Worm (Caenorhabditis elegans): ENCODE measurements around the gene R07A4.3.

R07A4.3 gene

DNA sequence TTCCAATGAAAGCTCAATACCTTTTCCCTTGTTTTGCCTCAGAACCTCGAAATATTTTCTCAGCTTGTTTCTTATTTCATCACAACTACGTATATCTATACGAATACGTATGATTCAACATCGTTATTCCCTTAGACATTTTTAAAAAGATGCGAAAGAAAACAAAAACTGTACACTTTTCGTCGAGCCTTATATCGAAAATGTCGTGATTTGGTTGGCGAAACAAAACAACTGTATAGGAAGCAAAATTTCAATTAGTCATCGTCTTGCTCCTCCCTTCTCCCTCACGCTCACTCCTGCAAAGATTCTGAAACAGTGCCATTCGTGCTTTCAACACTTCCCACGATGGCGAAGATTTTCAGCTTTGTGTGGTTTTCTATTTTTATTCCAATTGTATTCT, 33.7 kb downstream of the R07A4.3 start, which contains the start of gene ttr-14:
TSS of gene ttr-14 (plus strand) at position 301 of the 400 bp plus-strand sequence.
- TF ChIP-seq pha-2 (tag; optimal IDR thresholded peaks at IDR 0.05) (no peak), nhr-232 (tag; optimal IDR thresholded peaks at IDR 0.05) (no peak), hlh-13 (GFP tag; optimal IDR thresholded peaks at IDR 0.05) (no peak), ceh-14 (tag; optimal IDR thresholded peaks at IDR 0.05) (no peak), hlh-15 (tag; optimal IDR thresholded peaks at IDR 0.05) (no peak), ama-1 (optimal IDR thresholded peaks at IDR 0.05) (no peak), lin-11 (tag; optimal IDR thresholded peaks at IDR 0.05) (no peak), C08G9.2 (tag; optimal IDR thresholded peaks at IDR 0.05) (no peak), hlh-6 (tag; optimal IDR thresholded peaks at IDR 0.05) (no peak), nhr-11 (tag; optimal IDR thresholded peaks at IDR 0.05) (no peak), sox-2 (GFP tag; IDR thresholded peaks at IDR 0.05) (no peak), C38D4.7 (GFP tag; optimal IDR thresholded peaks at IDR 0.05) (no peak), ceh-45 (GFP tag; IDR thresholded peaks at IDR 0.05) (no peak), dve-1 (tag; optimal IDR thresholded peaks at IDR 0.05) (no peak), pha-4 (tag; optimal IDR thresholded peaks at IDR 0.05) (no peak), unc-42 (tag; optimal IDR thresholded peaks at IDR 0.05) (no peak), zip-5 (tag; optimal IDR thresholded peaks at IDR 0.05) (no peak)

DNA sequence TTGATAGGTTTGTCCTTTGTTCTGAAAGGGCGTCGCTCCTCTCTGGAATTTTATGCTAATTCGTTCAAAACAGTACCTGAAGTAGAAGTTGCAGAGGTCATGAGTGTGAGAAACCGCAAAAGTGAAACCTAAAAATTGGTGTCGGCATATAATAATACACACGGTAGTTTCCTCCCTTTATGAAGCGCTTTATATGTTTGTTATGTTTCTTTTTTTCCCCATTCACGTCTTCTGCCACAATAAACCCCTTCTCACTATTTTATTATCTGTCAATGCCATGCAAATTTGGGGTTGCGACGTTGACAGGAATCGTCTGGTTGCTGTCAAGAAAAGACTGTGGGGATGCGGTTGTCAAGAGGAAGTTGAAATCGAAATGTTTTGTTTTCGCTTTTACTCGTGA, 38.9 kb downstream of the R07A4.3 start, which contains the start of gene vap-2:
TSS of gene vap-2 (minus strand) at position 101 of the 400 bp plus-strand sequence.
- no peak for TF ChIP-seq elt-2 (tag; optimal IDR thresholded peaks at IDR 0.05)
- TF ChIP-seq ceh-30 (tag; optimal IDR thresholded peaks at IDR 0.05): no peak
- no peak for TF ChIP-seq K02D7.2 (tag; optimal IDR thresholded peaks at IDR 0.05)
- no peak for TF ChIP-seq eyg-1 (tag; optimal IDR thresholded peaks at IDR 0.05)
- no peak for TF ChIP-seq sox-4 (tag; optimal IDR thresholded peaks at IDR 0.05)
- no peak for TF ChIP-seq T23F11.4 (GFP tag; optimal IDR thresholded peaks at IDR 0.05)
- TF ChIP-seq unc-3 (GFP tag; conservative IDR thresholded peaks at IDR 0.05): no peak
- no peak for TF ChIP-seq unc-3 (tag; optimal IDR thresholded peaks at IDR 0.05)
- TF ChIP-seq unc-42 (tag; optimal IDR thresholded peaks at IDR 0.05): no peak
- TF ChIP-seq unc-55 (GFP tag; optimal IDR thresholded peaks at IDR 0.05): no peak
- no peak for TF ChIP-seq ceh-34 (tag; optimal IDR thresholded peaks at IDR 0.05)
- TF ChIP-seq ceh-19 (GFP tag; optimal IDR thresholded peaks at IDR 0.05): no peak
- TF ChIP-seq ceh-2 (tag; optimal IDR thresholded peaks at IDR 0.05): no peak
- TF ChIP-seq pag-3 (tag; optimal IDR thresholded peaks at IDR 0.05; ENCODE audit: borderline replicate concordance): no peak
- no peak for TF ChIP-seq ceh-22 (tag; optimal IDR thresholded peaks at IDR 0.05)
- TF ChIP-seq hlh-6 (tag; optimal IDR thresholded peaks at IDR 0.05): no peak

DNA sequence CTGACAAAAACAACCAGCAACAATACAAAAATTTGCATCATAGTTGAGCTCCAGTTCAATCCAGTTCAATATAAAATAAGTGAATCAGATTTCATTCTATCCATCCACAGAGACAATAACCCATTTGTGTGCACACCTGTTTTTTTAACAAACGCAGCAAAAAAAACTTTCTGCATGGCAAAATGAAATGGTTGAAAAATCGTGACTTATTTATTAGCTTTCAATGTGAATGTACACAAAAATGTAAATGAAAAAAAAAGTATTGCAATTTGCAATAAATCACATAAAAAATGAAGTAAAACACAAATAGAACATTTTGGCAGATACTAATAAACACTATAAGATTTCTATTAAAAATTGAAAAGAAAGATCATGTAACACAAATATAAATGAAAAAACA, 41.1 kb downstream of the R07A4.3 start, which contains the start of gene T05A10.6:
TSS of gene T05A10.6 (minus strand) at position 101 of the 400 bp plus-strand sequence.
- TF ChIP-seq rnt-1 (tag; optimal IDR thresholded peaks at IDR 0.05) (no peak), sox-2 (GFP tag; IDR thresholded peaks at IDR 0.05) (no peak), tbx-2 (tag; optimal IDR thresholded peaks at IDR 0.05) (no peak), ceh-19 (GFP tag; optimal IDR thresholded peaks at IDR 0.05) (no peak), ceh-9 (tag; optimal IDR thresholded peaks at IDR 0.05) (no peak), T23F11.4 (GFP tag; optimal IDR thresholded peaks at IDR 0.05) (no peak), ahr-1 (tag; optimal IDR thresholded peaks at IDR 0.05) (no peak)

DNA sequence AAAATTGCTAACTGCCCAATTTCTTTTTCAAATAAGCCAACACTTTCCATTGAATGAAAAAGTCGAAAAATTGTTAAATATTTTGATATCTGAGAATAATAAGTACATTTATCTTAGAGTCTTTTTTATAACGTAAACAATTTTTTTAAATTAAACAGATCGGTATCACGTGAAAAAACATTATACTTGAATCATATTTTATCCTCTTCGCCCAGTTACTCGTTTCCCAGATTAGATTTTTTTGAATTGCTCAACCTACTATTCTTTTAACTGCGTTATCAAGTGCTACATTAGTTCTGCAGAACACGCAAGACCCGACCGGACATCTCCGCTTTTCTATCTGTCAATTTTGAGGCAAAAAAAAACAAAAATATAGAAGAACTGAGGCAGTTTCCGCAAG, 50.9 kb downstream of the R07A4.3 start, which contains the start of gene F31B12.4:
TSS of gene F31B12.4 (plus strand) at position 301 of the 400 bp plus-strand sequence.
- TF ChIP-seq ceh-14 (tag; optimal IDR thresholded peaks at IDR 0.05): no peak
- TF ChIP-seq che-1 (tag; optimal IDR thresholded peaks at IDR 0.05): no peak
- no peak for TF ChIP-seq pha-4 (tag; optimal IDR thresholded peaks at IDR 0.05)
- no peak for TF ChIP-seq ceh-45 (GFP tag; IDR thresholded peaks at IDR 0.05)
- no peak for TF ChIP-seq pqm-1 (tag; optimal IDR thresholded peaks at IDR 0.05)
